Worm (Caenorhabditis elegans) whole organism, late embryonic: ENCODE measurements around the gene Y17G7B.21.

Source experiments
- C38D4.7 ChIP-seq: fragments of 200-800 bp; sonication (Bioruptor generic); optimal IDR thresholded peaks from 2 replicates; lab custom pipeline; 2018; ENCODE audit warnings: mild to moderate bottlenecking, missing genetic modification characterization, moderate library complexity, missing compliant biosample characterization
- F13H6.1 ChIP-seq: sonication (generic microtip); optimal IDR thresholded peaks from 2 replicates; lab custom pipeline; 2016; ENCODE audit warnings: missing genetic modification characterization, missing compliant biosample characterization
- K02D7.2 ChIP-seq: sonication (generic microtip); optimal IDR thresholded peaks from 2 replicates; lab custom pipeline; 2017; ENCODE audit warnings: mild to moderate bottlenecking, missing genetic modification characterization, missing compliant biosample characterization
- K09A11.1 ChIP-seq: sonication (generic microtip); optimal IDR thresholded peaks from 2 replicates; lab custom pipeline; 2017; ENCODE audit warnings: antibody characterized with exemption, mild to moderate bottlenecking, missing genetic modification characterization, missing compliant biosample characterization; ENCODE audit not compliant: insufficient read depth
- Y22D7AL.16 ChIP-seq: sonication (generic microtip); optimal IDR thresholded peaks from 2 replicates; lab custom pipeline; 2016; ENCODE audit warnings: missing genetic modification characterization, missing compliant biosample characterization
- ceh-14 ChIP-seq: sonication (generic microtip); optimal IDR thresholded peaks from 2 replicates; lab custom pipeline; 2016; ENCODE audit warnings: missing genotype, missing genetic modification characterization, missing compliant biosample characterization
- ceh-30 ChIP-seq: fragments of 150-350 bp; optimal IDR thresholded peaks from 2 replicates; lab custom pipeline; 2014; ENCODE audit warnings: missing biosample characterization, missing genetic modification characterization
- ceh-34 ChIP-seq: sonication (generic microtip); optimal IDR thresholded peaks from 2 replicates; lab custom pipeline; 2016; ENCODE audit warnings: mild to moderate bottlenecking, missing genetic modification characterization, missing compliant biosample characterization
- ceh-45 ChIP-seq: fragments of 200-800 bp; sonication (Bioruptor generic); IDR thresholded peaks from 2 replicates; pipeline ENCODE4 v1.3.6; 2022; ENCODE audit warnings: missing genetic modification reagents, missing genetic modification characterization, missing compliant biosample characterization
- ceh-48 ChIP-seq: sonication (generic microtip); optimal IDR thresholded peaks from 2 replicates; lab custom pipeline; 2016; ENCODE audit warnings: missing genetic modification characterization, inconsistent platforms, missing compliant biosample characterization
- ceh-6 ChIP-seq: fragments of 200-800 bp; sonication (Bioruptor generic); optimal IDR thresholded peaks from 2 replicates; lab custom pipeline; 2018; ENCODE audit warnings: mild to moderate bottlenecking, missing genetic modification characterization, missing compliant biosample characterization
- ceh-9 ChIP-seq: sonication (generic microtip); optimal IDR thresholded peaks from 2 replicates; lab custom pipeline; 2016; ENCODE audit warnings: mild to moderate bottlenecking, missing genetic modification characterization, inconsistent platforms, missing compliant biosample characterization
- che-1 ChIP-seq: sonication (generic microtip); optimal IDR thresholded peaks from 2 replicates; lab custom pipeline; 2016; ENCODE audit warnings: mild to moderate bottlenecking, missing genetic modification characterization, missing compliant biosample characterization
- dmd-4 ChIP-seq: sonication (generic microtip); optimal IDR thresholded peaks from 2 replicates; lab custom pipeline; 2016; ENCODE audit warnings: borderline replicate concordance, missing genetic modification characterization, missing compliant biosample characterization
- elt-2 ChIP-seq: sonication (generic microtip); optimal IDR thresholded peaks from 2 replicates; lab custom pipeline; 2016; ENCODE audit warnings: missing genetic modification reagents, missing genetic modification characterization, missing compliant biosample characterization
- elt-4 ChIP-seq: sonication (generic microtip); optimal IDR thresholded peaks from 2 replicates; lab custom pipeline; 2016; ENCODE audit warnings: missing genetic modification characterization, missing compliant biosample characterization
- eyg-1 ChIP-seq: sonication (generic microtip); optimal IDR thresholded peaks from 2 replicates; lab custom pipeline; 2016; ENCODE audit warnings: missing genotype, missing genetic modification characterization, missing compliant biosample characterization
- fax-1 ChIP-seq: sonication (generic microtip); optimal IDR thresholded peaks from 2 replicates; lab custom pipeline; 2016; ENCODE audit warnings: missing genotype, missing genetic modification characterization, missing compliant biosample characterization
- fkh-6 ChIP-seq: sonication (generic microtip); optimal IDR thresholded peaks from 2 replicates; lab custom pipeline; 2016; ENCODE audit warnings: missing genetic modification characterization, missing compliant biosample characterization
- gmeb-2 ChIP-seq: sonication (generic microtip); optimal IDR thresholded peaks from 2 replicates; lab custom pipeline; 2016; ENCODE audit warnings: missing genetic modification characterization, inconsistent platforms, missing compliant biosample characterization
- hlh-13 ChIP-seq: fragments of 200-800 bp; sonication (Bioruptor generic); optimal IDR thresholded peaks from 2 replicates; lab custom pipeline; 2018; ENCODE audit warnings: mild to moderate bottlenecking, missing genetic modification characterization, missing compliant biosample characterization
- hlh-15 ChIP-seq: sonication (generic microtip); optimal IDR thresholded peaks from 2 replicates; lab custom pipeline; 2016; ENCODE audit warnings: missing genetic modification characterization, missing compliant biosample characterization
- hlh-30 ChIP-seq: sonication (generic microtip); optimal IDR thresholded peaks from 2 replicates; lab custom pipeline; 2017; ENCODE audit warnings: antibody characterized with exemption, missing genetic modification characterization, missing compliant biosample characterization; ENCODE audit not compliant: insufficient read depth
- hlh-6 ChIP-seq: sonication (generic microtip); optimal IDR thresholded peaks from 2 replicates; lab custom pipeline; 2016; ENCODE audit warnings: missing genotype, missing genetic modification characterization, missing compliant biosample characterization
- hlh-8 ChIP-seq: sonication (generic microtip); optimal IDR thresholded peaks from 2 replicates; lab custom pipeline; 2016; ENCODE audit warnings: missing genotype, missing genetic modification characterization, missing compliant biosample characterization
- lim-6 ChIP-seq: sonication (generic microtip); optimal IDR thresholded peaks from 2 replicates; lab custom pipeline; 2016; ENCODE audit warnings: missing genetic modification characterization, missing compliant biosample characterization
- mec-3 ChIP-seq: sonication (generic microtip); optimal IDR thresholded peaks from 2 replicates; lab custom pipeline; 2016; ENCODE audit warnings: borderline replicate concordance, missing genetic modification characterization, missing compliant biosample characterization
- nfya-1 ChIP-seq: sonication (generic microtip); optimal IDR thresholded peaks from 2 replicates; lab custom pipeline; 2017; ENCODE audit warnings: missing genetic modification characterization, mild to moderate bottlenecking, missing compliant biosample characterization, antibody characterized with exemption, moderate library complexity
- nhr-11 ChIP-seq: fragments of 150-350 bp; optimal IDR thresholded peaks from 2 replicates; lab custom pipeline; 2014; ENCODE audit warnings: missing biosample characterization, missing genetic modification characterization
- nhr-232 ChIP-seq: sonication (generic microtip); optimal IDR thresholded peaks from 2 replicates; lab custom pipeline; 2016; ENCODE audit warnings: missing genetic modification characterization, missing compliant biosample characterization
- odd-2 ChIP-seq: sonication (generic microtip); optimal IDR thresholded peaks from 2 replicates; lab custom pipeline; 2017; ENCODE audit warnings: antibody characterized with exemption, mild to moderate bottlenecking, missing genetic modification characterization, missing compliant biosample characterization
- pag-3 ChIP-seq: sonication (generic microtip); optimal IDR thresholded peaks from 2 replicates; lab custom pipeline; 2016; ENCODE audit warnings: missing compliant biosample characterization, missing genetic modification characterization, borderline replicate concordance
- pat-9 ChIP-seq: fragments of 200-800 bp; sonication (Bioruptor generic); optimal IDR thresholded peaks from 2 replicates; lab custom pipeline; 2018; ENCODE audit warnings: mild to moderate bottlenecking, missing genetic modification characterization, moderate library complexity, missing compliant biosample characterization
- pax-1 ChIP-seq: fragments of 150-350 bp; optimal IDR thresholded peaks from 2 replicates; lab custom pipeline; 2014; ENCODE audit warnings: missing biosample characterization, missing genetic modification characterization
- pqm-1 ChIP-seq: sonication (generic microtip); optimal IDR thresholded peaks from 2 replicates; lab custom pipeline; 2016; ENCODE audit warnings: missing genetic modification characterization, missing compliant biosample characterization
- pros-1 ChIP-seq: fragments of 150-350 bp; optimal IDR thresholded peaks from 2 replicates; lab custom pipeline; 2014; ENCODE audit warnings: missing biosample characterization, missing genetic modification reagents, missing genetic modification characterization
- rnt-1 ChIP-seq: sonication (generic microtip); optimal IDR thresholded peaks from 2 replicates; lab custom pipeline; 2016; ENCODE audit warnings: missing genetic modification characterization, missing compliant biosample characterization
- sdc-2 ChIP-seq: sonication (generic microtip); optimal IDR thresholded peaks from 2 replicates; lab custom pipeline; 2016; ENCODE audit warnings: missing genotype, missing genetic modification characterization, missing compliant biosample characterization
- sox-2 ChIP-seq: fragments of 200-800 bp; sonication (Bioruptor generic); IDR thresholded peaks from 2 replicates; pipeline ENCODE4 v1.3.6; 2022; ENCODE audit warnings: missing genetic modification reagents, missing genetic modification characterization, missing compliant biosample characterization
- sox-4 ChIP-seq: sonication (generic microtip); optimal IDR thresholded peaks from 2 replicates; lab custom pipeline; 2017; ENCODE audit warnings: mild to moderate bottlenecking, missing genetic modification characterization, inconsistent platforms, missing compliant biosample characterization
- syd-9 ChIP-seq: sonication (generic microtip); optimal IDR thresholded peaks from 2 replicates; lab custom pipeline; 2016; ENCODE audit warnings: mild to moderate bottlenecking, missing genetic modification characterization, moderate library complexity, missing compliant biosample characterization
- tbx-2 ChIP-seq: sonication (generic microtip); optimal IDR thresholded peaks from 2 replicates; lab custom pipeline; 2016; ENCODE audit warnings: missing genetic modification characterization, missing compliant biosample characterization
- ttx-3 ChIP-seq: sonication (generic microtip); optimal IDR thresholded peaks from 2 replicates; lab custom pipeline; 2016; ENCODE audit warnings: missing genetic modification reagents, missing genetic modification characterization, missing compliant biosample characterization
- unc-42 ChIP-seq: sonication (generic microtip); optimal IDR thresholded peaks from 2 replicates; lab custom pipeline; 2016; ENCODE audit warnings: missing genotype, missing genetic modification characterization, missing compliant biosample characterization
- unc-55 ChIP-seq: sonication (generic microtip); optimal IDR thresholded peaks from 2 replicates; lab custom pipeline; 2017; ENCODE audit warnings: missing biosample characterization, missing genetic modification reagents, missing genetic modification characterization
- zip-5 ChIP-seq: sonication (generic microtip); optimal IDR thresholded peaks from 2 replicates; lab custom pipeline; 2016; ENCODE audit warnings: missing genetic modification characterization, missing compliant biosample characterization

Y17G7B.21 gene

ce11 chrII:11994940-11995339 lies 17.5 kb upstream of the Y17G7B.21 start:
- TF ChIP-seq nfya-1 (tag; lab: Kevin White, UChicago): no peak
- no peak for TF ChIP-seq gmeb-2 (tag; lab: Kevin White, UChicago)
- TF ChIP-seq unc-55 (GFP tag; lab: Kevin White, UChicago): no peak
- TF ChIP-seq ceh-34 (tag; lab: Kevin White, UChicago): no peak
- no peak for TF ChIP-seq pros-1

DNA sequence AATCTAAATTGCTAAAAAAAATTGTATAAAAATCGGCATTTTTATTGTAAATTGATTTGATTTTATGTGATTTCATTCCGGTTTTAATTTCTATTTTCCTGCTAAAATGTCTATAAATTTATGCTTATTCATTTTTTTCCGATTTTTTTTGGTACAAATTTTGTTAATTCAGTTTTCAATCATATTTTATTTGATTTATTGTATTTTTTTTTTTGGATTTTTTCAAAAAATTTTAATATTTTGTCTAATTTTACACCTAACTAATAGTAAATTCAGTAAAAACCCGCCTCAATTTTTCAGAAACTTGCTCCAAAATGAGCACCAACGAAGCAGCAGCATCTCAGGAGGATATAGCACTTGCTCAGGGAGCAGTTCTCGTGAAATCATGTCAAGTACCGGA lies 15.2 kb upstream of the Y17G7B.21 start, which contains the start of gene dhps-1:
Gene dhps-1 (plus strand): TSS at position 301 of the 400 bp plus-strand sequence.
- TF ChIP-seq gmeb-2 (tag; lab: Kevin White, UChicago) (no peak), sdc-2 (no peak), unc-42 (tag; lab: Kevin White, UChicago) (no peak), nfya-1 (tag; lab: Kevin White, UChicago) (no peak), sox-2 (GFP tag; lab: Robert Waterston, UW) (no peak), K09A11.1 (no peak), ceh-14 (tag; lab: Kevin White, UChicago) (no peak), dmd-4 (tag; lab: Kevin White, UChicago) (no peak), C38D4.7 (GFP tag; lab: Kevin White, UChicago) (no peak), K02D7.2 (tag; lab: Kevin White, UChicago) (no peak), ttx-3 (tag; lab: Kevin White, UChicago) (no peak), lim-6 (no peak), sox-4 (tag; lab: Kevin White, UChicago) (no peak), hlh-15 (no peak), hlh-8 (tag; lab: Kevin White, UChicago) (no peak), che-1 (tag; lab: Kevin White, UChicago) (no peak), Y22D7AL.16 (tag; lab: Kevin White, UChicago) (no peak), F13H6.1 (tag; lab: Kevin White, UChicago) (no peak)
- TF ChIP-seq, all 69 proteins: peak for 0

DNA sequence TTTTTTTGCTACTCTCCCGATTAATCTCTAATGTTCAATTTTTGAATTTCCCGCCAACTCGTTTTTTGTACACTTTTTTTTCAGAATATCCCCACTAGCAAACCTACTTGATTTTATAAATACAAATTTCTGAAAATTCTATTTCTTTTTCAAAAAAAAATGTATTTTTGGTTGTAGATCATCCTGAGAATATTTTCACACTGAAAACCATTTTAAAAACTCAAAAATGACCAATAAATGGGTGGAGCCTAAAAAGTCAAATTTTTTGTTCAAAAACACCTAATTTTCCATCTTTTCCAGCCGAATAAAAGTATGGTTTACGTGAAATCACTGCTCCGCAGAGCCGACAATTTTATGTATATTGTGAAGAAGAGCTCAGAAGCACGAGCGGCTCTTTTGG lies 11.3 kb upstream of the Y17G7B.21 start, which contains the start of gene Y17G7B.3:
Gene Y17G7B.3 (plus strand): TSS at position 301 of the 400 bp plus-strand sequence.
- TF ChIP-seq hlh-15: no peak
- no peak for TF ChIP-seq pqm-1 (tag; lab: Kevin White, UChicago)
- TF ChIP-seq hlh-30 (tag; lab: Kevin White, UChicago): no peak
- no peak for TF ChIP-seq lim-6
- no peak for TF ChIP-seq ceh-9 (tag; lab: Kevin White, UChicago)
- TF ChIP-seq syd-9: no peak
- no peak for TF ChIP-seq pax-1 (tag; lab: Kevin White, UChicago)
- no peak for TF ChIP-seq tbx-2 (tag; lab: Kevin White, UChicago)
- TF ChIP-seq ceh-6 (GFP tag; lab: Kevin White, UChicago): no peak
- no peak for TF ChIP-seq unc-42 (tag; lab: Kevin White, UChicago)
- TF ChIP-seq fax-1 (tag; lab: Kevin White, UChicago): no peak

DNA sequence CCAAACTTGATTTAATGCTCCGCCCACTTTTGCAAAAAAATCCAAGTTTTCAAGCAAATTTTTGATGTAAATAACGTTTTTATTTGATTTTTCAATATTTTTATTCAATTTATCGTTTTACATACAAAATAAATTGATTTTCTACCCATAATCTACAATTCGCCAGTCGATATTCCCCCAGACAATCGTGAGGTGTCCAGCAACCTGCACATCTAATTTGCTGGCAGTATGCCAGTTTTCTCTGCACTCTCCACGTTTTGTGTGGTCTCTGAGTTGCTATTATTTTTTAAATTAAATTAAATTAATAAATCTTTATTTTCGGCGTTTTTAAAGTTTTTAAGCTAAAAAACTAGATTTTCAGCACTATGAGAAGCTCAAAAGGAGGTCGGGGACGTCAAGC lies 2.6 kb upstream of the Y17G7B.21 start:
- TF ChIP-seq nhr-232 (tag; lab: Kevin White, UChicago) (no peak), hlh-6 (tag; lab: Kevin White, UChicago) (no peak), nhr-11 (no peak), eyg-1 (tag; lab: Kevin White, UChicago) (peak; percentile 21), pros-1 (no peak), odd-2 (no peak), hlh-13 (GFP tag; lab: Kevin White, UChicago) (no peak), rnt-1 (tag; lab: Kevin White, UChicago) (no peak), F13H6.1 (tag; lab: Kevin White, UChicago) (no peak), pat-9 (tag; lab: Kevin White, UChicago) (no peak), ceh-45 (no peak), hlh-8 (tag; lab: Kevin White, UChicago) (peak; percentile 25), sdc-2 (no peak), elt-4 (tag; lab: Kevin White, UChicago) (no peak), fax-1 (tag; lab: Kevin White, UChicago) (peak; percentile 47), ceh-9 (tag; lab: Kevin White, UChicago) (no peak), zip-5 (tag; lab: Kevin White, UChicago) (peak; percentile 78), elt-2 (tag; lab: Kevin White, UChicago) (peak; percentile 70), fkh-6 (no peak), ttx-3 (tag; lab: Kevin White, UChicago) (peak; percentile 32), lim-6 (no peak), nfya-1 (tag; lab: Kevin White, UChicago) (peak; percentile 60), pqm-1 (tag; lab: Kevin White, UChicago) (no peak), mec-3 (tag; lab: Kevin White, UChicago) (no peak), ceh-48 (tag; lab: Kevin White, UChicago) (no peak), pag-3 (no peak), ceh-30 (tag; lab: Kevin White, UChicago) (no peak)
